1 fruit fly cellular context compared by ENCODE assay signal in the genomic region with DNA sequence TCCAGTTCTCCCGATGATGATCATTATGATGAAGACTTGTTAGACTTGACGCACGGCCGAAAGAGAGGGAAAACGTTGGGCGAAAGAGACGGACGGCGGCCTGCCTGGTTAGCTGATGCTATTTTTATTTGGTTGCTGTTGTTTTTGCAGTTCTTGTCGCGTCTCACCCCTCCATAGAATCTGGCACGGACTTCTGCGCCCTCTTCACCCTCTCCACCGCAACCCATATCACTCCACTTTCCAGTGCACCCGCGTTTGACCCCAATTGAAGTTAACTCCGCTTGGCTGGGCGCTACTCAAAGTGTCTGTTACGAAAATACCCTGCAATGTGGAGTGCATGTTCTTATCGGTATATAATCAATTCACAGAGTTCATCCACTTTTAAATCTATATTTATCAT.
TF ChIP-seq lines count a peak whose summit lies in the region.

No protein-coding gene starts in this region.

TF ChIP-seq in whole organism, embryonic, 481 proteins besides CTCF, POLR2A, EP300 and RAD21 (continued from another document):
- TF ChIP-seq CG18599 (GFP tag; optimal IDR thresholded peaks at IDR 0.05; lab: Kevin White, UChicago) (no peak), crol (GFP tag; IDR thresholded peaks at IDR 0.05; lab: Robert Waterston, UW) (peak; percentile 62; the same call in 1 of the 2 replicates), D19A (tag; optimal IDR thresholded peaks at IDR 0.05; lab: Kevin White, UChicago) (peak; percentile 3), CG32767 (GFP tag; IDR thresholded peaks at IDR 0.05; lab: Robert Waterston, UW) (0 out of 2 replicates have a peak, but pooled peaks have one; percentile 6), CG32532 (GFP tag; IDR thresholded peaks at IDR 0.05; lab: Robert Waterston, UW) (0 out of 2 replicates have a peak, but pooled peaks have one; percentile 12)
